Worm (Caenorhabditis elegans) whole organism, late embryonic: ENCODE data around the gene Y38E10A.34.

Source experiments
- C08G9.2 ChIP-seq: sonication (generic microtip); optimal IDR thresholded peaks from 2 replicates; lab custom pipeline; 2016; ENCODE audit warnings: mild to moderate bottlenecking, missing genetic modification characterization, moderate library complexity, missing compliant biosample characterization
- F13H6.1 ChIP-seq: sonication (generic microtip); optimal IDR thresholded peaks from 2 replicates; lab custom pipeline; 2016; ENCODE audit warnings: missing genetic modification characterization, missing compliant biosample characterization
- Y22D7AL.16 ChIP-seq: sonication (generic microtip); optimal IDR thresholded peaks from 2 replicates; lab custom pipeline; 2016; ENCODE audit warnings: missing genetic modification characterization, missing compliant biosample characterization
- ama-1 ChIP-seq: fragments of 150-350 bp; optimal IDR thresholded peaks from 2 replicates; lab custom pipeline; 2014
- ceh-14 ChIP-seq: sonication (generic microtip); optimal IDR thresholded peaks from 2 replicates; lab custom pipeline; 2016; ENCODE audit warnings: missing genotype, missing genetic modification characterization, missing compliant biosample characterization
- ceh-19 ChIP-seq: fragments of 200-800 bp; sonication (Bioruptor generic); optimal IDR thresholded peaks from 2 replicates; lab custom pipeline; 2018; ENCODE audit warnings: mild to moderate bottlenecking, missing genetic modification characterization, missing compliant biosample characterization
- ceh-2 ChIP-seq: sonication (generic microtip); optimal IDR thresholded peaks from 2 replicates; lab custom pipeline; 2016; ENCODE audit warnings: missing genotype, missing genetic modification characterization, missing compliant biosample characterization
- ceh-24 ChIP-seq: sonication (generic microtip); optimal IDR thresholded peaks from 2 replicates; lab custom pipeline; 2016; ENCODE audit warnings: mild to moderate bottlenecking, missing genetic modification characterization, missing compliant biosample characterization
- ceh-30 ChIP-seq: fragments of 150-350 bp; optimal IDR thresholded peaks from 2 replicates; lab custom pipeline; 2014; ENCODE audit warnings: missing biosample characterization, missing genetic modification characterization
- ceh-31 ChIP-seq: sonication (generic microtip); optimal IDR thresholded peaks from 2 replicates; lab custom pipeline; 2016; ENCODE audit warnings: missing genetic modification characterization, missing compliant biosample characterization
- ceh-48 ChIP-seq: sonication (generic microtip); optimal IDR thresholded peaks from 2 replicates; lab custom pipeline; 2016; ENCODE audit warnings: missing genetic modification characterization, inconsistent platforms, missing compliant biosample characterization
- ceh-6 ChIP-seq: fragments of 200-800 bp; sonication (Bioruptor generic); optimal IDR thresholded peaks from 2 replicates; lab custom pipeline; 2018; ENCODE audit warnings: mild to moderate bottlenecking, missing genetic modification characterization, missing compliant biosample characterization
- dmd-4 ChIP-seq: sonication (generic microtip); optimal IDR thresholded peaks from 2 replicates; lab custom pipeline; 2016; ENCODE audit warnings: borderline replicate concordance, missing genetic modification characterization, missing compliant biosample characterization
- elt-2 ChIP-seq: sonication (generic microtip); optimal IDR thresholded peaks from 2 replicates; lab custom pipeline; 2016; ENCODE audit warnings: missing genetic modification reagents, missing genetic modification characterization, missing compliant biosample characterization
- eyg-1 ChIP-seq: sonication (generic microtip); optimal IDR thresholded peaks from 2 replicates; lab custom pipeline; 2016; ENCODE audit warnings: missing genotype, missing genetic modification characterization, missing compliant biosample characterization
- fax-1 ChIP-seq: sonication (generic microtip); optimal IDR thresholded peaks from 2 replicates; lab custom pipeline; 2016; ENCODE audit warnings: missing genotype, missing genetic modification characterization, missing compliant biosample characterization
- fkh-10 ChIP-seq: fragments of 150-350 bp; optimal IDR thresholded peaks from 2 replicates; lab custom pipeline; 2014; ENCODE audit warnings: missing biosample characterization, missing genetic modification reagents, missing genetic modification characterization
- fkh-6 ChIP-seq: sonication (generic microtip); optimal IDR thresholded peaks from 2 replicates; lab custom pipeline; 2016; ENCODE audit warnings: missing genetic modification characterization, missing compliant biosample characterization
- hlh-30 ChIP-seq: sonication (generic microtip); optimal IDR thresholded peaks from 2 replicates; lab custom pipeline; 2017; ENCODE audit warnings: antibody characterized with exemption, missing genetic modification characterization, missing compliant biosample characterization; ENCODE audit not compliant: insufficient read depth
- hlh-6 ChIP-seq: sonication (generic microtip); optimal IDR thresholded peaks from 2 replicates; lab custom pipeline; 2016; ENCODE audit warnings: missing genotype, missing genetic modification characterization, missing compliant biosample characterization
- lin-11 ChIP-seq: fragments of 200-800 bp; sonication (Bioruptor generic); optimal IDR thresholded peaks from 2 replicates; lab custom pipeline; 2018; ENCODE audit warnings: mild to moderate bottlenecking, missing genetic modification characterization, missing compliant biosample characterization
- nfya-1 ChIP-seq: sonication (generic microtip); optimal IDR thresholded peaks from 2 replicates; lab custom pipeline; 2017; ENCODE audit warnings: missing genetic modification characterization, mild to moderate bottlenecking, missing compliant biosample characterization, antibody characterized with exemption, moderate library complexity
- nhr-232 ChIP-seq: sonication (generic microtip); optimal IDR thresholded peaks from 2 replicates; lab custom pipeline; 2016; ENCODE audit warnings: missing genetic modification characterization, missing compliant biosample characterization
- pag-3 ChIP-seq: sonication (generic microtip); optimal IDR thresholded peaks from 2 replicates; lab custom pipeline; 2016; ENCODE audit warnings: missing compliant biosample characterization, missing genetic modification characterization, borderline replicate concordance
- pax-1 ChIP-seq: fragments of 150-350 bp; optimal IDR thresholded peaks from 2 replicates; lab custom pipeline; 2014; ENCODE audit warnings: missing biosample characterization, missing genetic modification characterization
- pha-2 ChIP-seq: sonication (generic microtip); optimal IDR thresholded peaks from 2 replicates; lab custom pipeline; 2017; ENCODE audit warnings: mild to moderate bottlenecking, missing genetic modification characterization, missing compliant biosample characterization
- pha-4 ChIP-seq: fragments of 150-350 bp; optimal IDR thresholded peaks from 2 replicates; lab custom pipeline; 2018; ENCODE audit warnings: missing biosample characterization, missing genetic modification reagents, missing genetic modification characterization
- pqm-1 ChIP-seq: sonication (generic microtip); optimal IDR thresholded peaks from 2 replicates; lab custom pipeline; 2016; ENCODE audit warnings: missing genetic modification characterization, missing compliant biosample characterization
- pros-1 ChIP-seq: fragments of 150-350 bp; optimal IDR thresholded peaks from 2 replicates; lab custom pipeline; 2014; ENCODE audit warnings: missing biosample characterization, missing genetic modification reagents, missing genetic modification characterization
- rnt-1 ChIP-seq: sonication (generic microtip); optimal IDR thresholded peaks from 2 replicates; lab custom pipeline; 2016; ENCODE audit warnings: missing genetic modification characterization, missing compliant biosample characterization
- sox-2 ChIP-seq: fragments of 200-800 bp; sonication (Bioruptor generic); IDR thresholded peaks from 2 replicates; pipeline ENCODE4 v1.3.6; 2022; ENCODE audit warnings: missing genetic modification reagents, missing genetic modification characterization, missing compliant biosample characterization
- sox-4 ChIP-seq: sonication (generic microtip); optimal IDR thresholded peaks from 2 replicates; lab custom pipeline; 2017; ENCODE audit warnings: mild to moderate bottlenecking, missing genetic modification characterization, inconsistent platforms, missing compliant biosample characterization
- tbx-7 ChIP-seq: sonication (generic microtip); optimal IDR thresholded peaks from 2 replicates; lab custom pipeline; 2016; ENCODE audit warnings: missing genotype, missing genetic modification characterization, missing compliant biosample characterization
- ttx-3 ChIP-seq: sonication (generic microtip); optimal IDR thresholded peaks from 2 replicates; lab custom pipeline; 2016; ENCODE audit warnings: missing genetic modification reagents, missing genetic modification characterization, missing compliant biosample characterization
- unc-42 ChIP-seq: sonication (generic microtip); optimal IDR thresholded peaks from 2 replicates; lab custom pipeline; 2016; ENCODE audit warnings: missing genotype, missing genetic modification characterization, missing compliant biosample characterization
- unc-55 ChIP-seq: sonication (generic microtip); optimal IDR thresholded peaks from 2 replicates; lab custom pipeline; 2017; ENCODE audit warnings: missing biosample characterization, missing genetic modification reagents, missing genetic modification characterization
- unc-86 ChIP-seq: sonication (generic microtip); optimal IDR thresholded peaks from 2 replicates; lab custom pipeline; 2016; ENCODE audit warnings: missing genetic modification characterization, missing compliant biosample characterization
- ztf-16 ChIP-seq: sonication (generic microtip); optimal IDR thresholded peaks from 2 replicates; lab custom pipeline; 2017; ENCODE audit warnings: missing genetic modification characterization, missing compliant biosample characterization

Gene Y38E10A.34

DNA sequence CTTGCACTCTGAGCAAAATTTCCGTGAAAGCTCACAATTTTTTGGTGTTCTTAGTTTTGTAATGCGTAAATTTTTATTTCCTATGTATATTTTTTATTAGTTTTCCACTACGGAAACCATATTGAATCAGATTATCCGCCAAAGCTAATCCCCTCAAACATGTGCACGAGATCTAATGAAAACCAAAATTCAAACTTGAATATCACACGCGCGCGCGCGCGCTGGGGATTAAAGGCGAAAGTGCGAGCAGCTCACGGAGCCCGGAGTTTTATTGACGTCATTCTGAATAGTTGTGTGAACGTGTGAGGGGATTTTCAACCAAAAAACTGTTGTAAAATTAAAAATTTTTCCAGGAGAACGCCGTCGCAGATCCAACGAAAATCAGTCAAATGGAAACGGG, 37.9 kb downstream of the Y38E10A.34 start:
- TF ChIP-seq ceh-6 (GFP tag; lab: Kevin White, UChicago) (no peak), Y22D7AL.16 (tag; lab: Kevin White, UChicago) (no peak), pros-1 (tag; lab: Kevin White, UChicago) (no peak), ceh-14 (tag; lab: Kevin White, UChicago) (no peak), sox-2 (GFP tag; lab: Robert Waterston, UW) (no peak), ceh-31 (tag; lab: Kevin White, UChicago) (no peak), sox-4 (tag; lab: Kevin White, UChicago) (no peak), F13H6.1 (tag; lab: Kevin White, UChicago) (no peak), ceh-24 (tag; lab: Kevin White, UChicago) (no peak), pqm-1 (no peak), ama-1 (lab: Kevin White, UChicago) (no peak), unc-42 (tag; lab: Kevin White, UChicago) (no peak), fax-1 (no peak), pha-2 (tag; lab: Kevin White, UChicago) (no peak), pax-1 (tag; lab: Kevin White, UChicago) (no peak), hlh-6 (tag; lab: Kevin White, UChicago) (no peak)

- no peak for TF ChIP-seq nfya-1
- no peak for TF ChIP-seq ceh-2 (tag; lab: Kevin White, UChicago)
- no peak for TF ChIP-seq lin-11 (tag; lab: Kevin White, UChicago)
- no peak for TF ChIP-seq nhr-232
Measured at ce11 chrII:12669342-12669741, 38.4 kb downstream of the Y38E10A.34 start.

DNA sequence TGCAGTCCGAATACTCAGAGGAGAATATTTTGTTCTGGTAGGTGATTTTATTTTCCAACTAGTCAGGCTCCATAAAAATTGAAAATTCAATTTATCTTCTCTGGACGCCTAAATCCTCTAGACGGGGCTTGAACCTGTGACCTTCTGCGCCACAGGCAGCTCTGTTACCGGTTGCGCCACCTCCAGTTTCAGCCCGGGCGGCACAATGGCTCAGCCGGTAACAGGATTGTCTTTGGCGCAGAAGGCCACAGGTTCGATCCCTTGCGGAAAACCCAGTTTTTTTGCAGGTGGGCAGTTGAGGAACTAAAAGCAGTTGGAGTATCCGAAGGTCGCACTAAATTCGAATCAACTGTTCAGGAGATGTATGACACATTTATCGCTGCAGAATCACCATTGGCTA, 38.9 kb downstream of the Y38E10A.34 start:
- TF ChIP-seq pha-4 (tag; lab: Kevin White, UChicago) (no peak), pag-3 (no peak), fkh-10 (GFP tag; lab: Kevin White, UChicago) (no peak), ttx-3 (tag; lab: Kevin White, UChicago) (no peak), fkh-6 (tag; lab: Kevin White, UChicago) (no peak)

DNA sequence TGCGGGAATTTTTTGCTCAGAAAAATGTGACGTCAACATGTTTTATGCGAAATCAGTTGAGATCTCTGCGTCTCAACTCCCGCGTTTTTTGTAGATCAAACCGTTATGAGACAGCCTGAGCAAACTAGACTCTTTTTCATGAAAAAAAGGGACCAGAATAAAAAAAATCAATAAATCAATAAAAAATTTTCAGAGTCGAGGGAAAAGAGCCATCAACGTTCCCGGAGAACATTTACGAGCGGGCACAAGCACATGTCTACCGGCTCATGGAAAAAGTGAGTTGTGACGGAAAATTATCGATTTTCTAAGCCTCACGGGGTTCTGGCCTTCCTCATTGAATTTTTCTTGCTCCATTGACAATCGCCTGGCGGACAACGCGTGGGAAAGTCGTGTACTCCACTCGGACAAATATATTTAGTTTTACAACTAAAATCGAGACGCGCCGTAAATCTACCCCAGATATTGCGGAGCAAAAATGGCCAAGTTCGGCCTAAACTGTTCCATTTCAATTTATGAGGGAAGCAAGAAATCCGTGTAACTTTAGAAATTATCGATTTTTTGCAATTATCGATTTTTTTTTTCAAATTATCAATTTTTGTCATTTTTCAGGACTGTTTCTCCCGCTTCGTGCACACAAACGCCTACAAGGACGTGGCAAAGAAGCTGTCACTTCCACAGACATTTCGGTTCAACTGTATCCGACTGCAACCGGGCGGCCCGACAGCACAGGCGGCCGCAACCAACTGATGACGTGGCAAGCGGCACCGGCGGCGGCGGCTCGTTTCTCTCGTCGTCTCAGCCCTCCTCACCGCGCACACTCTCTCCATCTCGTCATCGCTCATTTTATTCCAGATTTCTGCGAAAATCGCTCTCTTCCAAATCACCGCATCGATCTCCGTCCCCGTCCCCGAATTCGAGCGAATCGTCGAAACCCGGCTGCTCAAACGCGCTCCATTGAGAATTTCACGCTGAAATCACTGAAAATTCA, 40.2 kb downstream of the Y38E10A.34 start:
- TF ChIP-seq ttx-3 (tag; lab: Kevin White, UChicago) (no peak), lin-11 (tag; lab: Kevin White, UChicago) (no peak), fkh-10 (GFP tag; lab: Kevin White, UChicago) (no peak), unc-55 (GFP tag; lab: Kevin White, UChicago) (no peak), rnt-1 (tag; lab: Kevin White, UChicago) (no peak), tbx-7 (tag; lab: Kevin White, UChicago) (no peak), pha-4 (tag; lab: Kevin White, UChicago) (no peak), F13H6.1 (tag; lab: Kevin White, UChicago) (no peak), unc-86 (tag; lab: Kevin White, UChicago) (no peak), ceh-19 (GFP tag; lab: Kevin White, UChicago) (no peak), nhr-232 (no peak), ceh-48 (no peak)

DNA sequence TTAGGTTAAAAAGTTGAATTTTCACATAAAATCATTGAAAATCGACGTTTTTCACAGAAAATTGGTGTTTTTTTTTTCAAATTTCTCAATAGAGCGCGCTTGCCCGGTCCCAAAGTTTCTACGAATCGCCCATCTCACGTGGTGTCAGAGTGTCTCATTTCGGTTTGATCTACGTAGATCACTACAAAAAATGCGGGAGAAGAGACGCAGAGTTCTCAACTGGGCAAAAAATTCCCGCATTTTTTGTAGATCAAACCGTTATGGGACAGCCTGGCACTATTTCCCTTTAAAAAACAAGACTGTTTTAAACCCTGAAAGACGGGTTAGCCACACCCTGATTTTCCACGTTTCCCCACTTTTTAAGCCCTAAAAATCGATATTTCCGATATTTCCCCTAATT, 40.9 kb downstream of the Y38E10A.34 start:
- TF ChIP-seq pqm-1: no peak
- no peak for TF ChIP-seq eyg-1
- no peak for TF ChIP-seq C08G9.2 (tag; lab: Kevin White, UChicago)
- no peak for TF ChIP-seq elt-2 (tag; lab: Kevin White, UChicago)
- no peak for TF ChIP-seq pax-1 (tag; lab: Kevin White, UChicago)
- TF ChIP-seq dmd-4: no peak
- TF ChIP-seq hlh-30 (tag; lab: Kevin White, UChicago): no peak
- TF ChIP-seq rnt-1 (tag; lab: Kevin White, UChicago): no peak
- no peak for TF ChIP-seq ceh-30 (tag; lab: Kevin White, UChicago)
- TF ChIP-seq fax-1: no peak
- TF ChIP-seq ztf-16 (tag; lab: Kevin White, UChicago): no peak
